Worm (Caenorhabditis elegans): ENCODE results near the gene ZK131.11.

The ZK131.11 gene

ce11 chrII:13852004-13852403 is 60.0 kb downstream of the ZK131.11 start, which contains the start of gene F08G2.8:
Gene F08G2.8, plus strand, starts transcription at chrII:13852304.
- no peak for TF ChIP-seq nhr-129 (tag; optimal IDR thresholded peaks at IDR 0.05)
- TF ChIP-seq nhr-77 (tag; optimal IDR thresholded peaks at IDR 0.05), result no peak
- TF ChIP-seq dmd-4 (tag; optimal IDR thresholded peaks at IDR 0.05), result no peak
- TF ChIP-seq crh-2 (tag; optimal IDR thresholded peaks at IDR 0.05), result no peak
- no peak for TF ChIP-seq ztf-4 (tag; optimal IDR thresholded peaks at IDR 0.05)
- TF ChIP-seq mbf-1 (tag; optimal IDR thresholded peaks at IDR 0.05), result no peak
- no peak for TF ChIP-seq R02D3.7 (tag; optimal IDR thresholded peaks at IDR 0.05)
- no peak for TF ChIP-seq C34F6.9 (tag; optimal IDR thresholded peaks at IDR 0.05)

DNA sequence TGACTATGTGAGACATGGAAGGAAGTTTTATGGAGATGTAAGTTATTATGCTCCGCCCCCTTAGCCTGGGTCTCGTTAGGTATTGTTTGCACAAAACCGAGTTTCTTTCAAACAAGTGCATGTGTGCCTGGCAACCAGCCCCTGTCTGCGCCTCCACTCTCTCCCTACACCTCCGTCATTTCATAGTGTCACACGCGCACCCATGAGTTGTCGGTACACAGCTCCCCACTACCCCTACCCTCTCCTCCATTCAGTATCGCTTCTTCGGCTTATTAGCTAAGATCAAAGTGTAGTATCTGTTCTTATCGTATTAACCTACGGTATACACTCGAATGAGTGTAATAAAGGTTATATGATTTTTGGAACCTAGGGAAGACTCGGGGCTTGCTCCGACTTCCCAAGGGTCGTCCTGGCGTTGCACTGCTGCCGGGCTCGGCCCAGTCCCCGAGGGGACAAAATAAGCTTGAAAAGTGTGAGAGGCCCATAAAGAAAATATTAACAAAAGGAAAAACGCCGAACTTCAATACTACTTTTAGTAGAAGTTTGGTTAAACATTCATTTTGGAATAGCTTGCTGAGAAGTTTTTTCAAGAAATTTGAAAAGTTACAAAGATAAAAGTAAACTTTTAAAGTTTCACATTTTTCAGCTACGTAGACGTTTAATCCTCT is 60.6 kb downstream of the ZK131.11 start:
- TF ChIP-seq nhr-21 (tag; optimal IDR thresholded peaks at IDR 0.05) (peak; percentile 29), crh-2 (tag; optimal IDR thresholded peaks at IDR 0.05) (peak; percentile 53), lsy-2 (tag; optimal IDR thresholded peaks at IDR 0.05) (peak in 1 of 2 experiments; percentile 11), snpc-4 (tag; optimal IDR thresholded peaks at IDR 0.05) (peak; percentile 88), ama-1 (optimal IDR thresholded peaks at IDR 0.05) (peak; percentile 11), fos-1 (tag; optimal IDR thresholded peaks at IDR 0.05) (peak; percentile 3), sma-3 (GFP tag; optimal IDR thresholded peaks at IDR 0.05) (peak; percentile 52)

DNA sequence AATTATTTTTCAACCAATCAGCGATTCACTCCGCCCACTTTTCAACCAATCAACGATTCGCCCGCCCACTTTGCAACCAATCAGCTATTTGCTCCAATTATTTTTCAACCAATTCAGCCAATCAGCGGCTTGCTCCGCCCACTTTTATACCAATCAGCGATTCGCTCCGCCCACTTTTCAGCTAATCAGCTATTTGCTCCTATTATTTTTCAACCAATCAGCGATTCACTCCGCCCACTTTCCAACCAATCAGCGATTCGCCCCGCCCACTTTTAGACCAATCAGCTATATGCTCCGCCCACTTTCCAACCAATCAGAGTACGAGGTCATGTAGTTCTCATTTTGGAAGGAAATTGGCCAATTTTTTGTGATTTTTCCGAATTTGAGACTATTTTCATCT is 63.3 kb downstream of the ZK131.11 start:
- no peak for TF ChIP-seq unc-55 (GFP tag; optimal IDR thresholded peaks at IDR 0.05)
- TF ChIP-seq zag-1 (tag; optimal IDR thresholded peaks at IDR 0.05), result no peak
- TF ChIP-seq nhr-23 (tag; optimal IDR thresholded peaks at IDR 0.05), result no peak
- TF ChIP-seq nhr-129 (tag; optimal IDR thresholded peaks at IDR 0.05), result no peak
- no peak for TF ChIP-seq nhr-77 (tag; optimal IDR thresholded peaks at IDR 0.05)
- TF ChIP-seq lin-39 (tag; optimal IDR thresholded peaks at IDR 0.05), result no peak

ce11 chrII:13858352-13858751 is 66.3 kb downstream of the ZK131.11 start:
- TF ChIP-seq unc-39 (tag; optimal IDR thresholded peaks at IDR 0.05), result no peak
- TF ChIP-seq ama-1 (optimal IDR thresholded peaks at IDR 0.05), result no peak
- TF ChIP-seq zag-1 (tag; optimal IDR thresholded peaks at IDR 0.05), result no peak
- TF ChIP-seq nhr-237 (tag; optimal IDR thresholded peaks at IDR 0.05), result no peak

DNA sequence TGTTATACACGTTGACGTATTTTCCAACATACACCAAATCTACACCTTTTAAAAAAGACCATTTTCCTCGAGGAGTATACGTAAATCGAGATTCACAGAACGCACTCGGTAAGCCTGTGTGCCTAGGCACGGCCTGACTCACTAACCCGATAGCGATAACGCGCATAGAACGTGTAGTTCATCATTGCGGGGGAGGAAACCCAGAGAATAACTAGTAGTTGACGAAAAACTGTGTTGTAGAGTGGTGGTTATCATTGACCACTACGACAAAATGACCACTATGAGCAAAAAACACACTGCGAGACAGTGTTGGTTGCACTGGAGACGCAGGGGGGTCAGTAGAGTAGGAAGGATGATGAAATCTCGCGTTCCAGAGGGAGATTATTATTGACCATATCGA is 67.8 kb downstream of the ZK131.11 start:
- TF ChIP-seq Y55F3AM.14 (GFP tag; optimal IDR thresholded peaks at IDR 0.05) (no peak), fos-1 (tag; optimal IDR thresholded peaks at IDR 0.05) (peak; percentile 57), nhr-12 (tag; optimal IDR thresholded peaks at IDR 0.05) (no peak), sma-9 (GFP tag; optimal IDR thresholded peaks at IDR 0.05) (no peak), sma-9 (tag; optimal IDR thresholded peaks at IDR 0.05) (no peak), lin-13 (GFP tag; optimal IDR thresholded peaks at IDR 0.05) (no peak)

- peak; percentile 24 for TF ChIP-seq crh-2 (tag; optimal IDR thresholded peaks at IDR 0.05)
- TF ChIP-seq ceh-16 (tag; optimal IDR thresholded peaks at IDR 0.05), result no peak
- TF ChIP-seq fos-1 (tag; optimal IDR thresholded peaks at IDR 0.05), result peak; percentile 86
Measured at ce11 chrII:13860900-13861299, 68.9 kb downstream of the ZK131.11 start.

DNA sequence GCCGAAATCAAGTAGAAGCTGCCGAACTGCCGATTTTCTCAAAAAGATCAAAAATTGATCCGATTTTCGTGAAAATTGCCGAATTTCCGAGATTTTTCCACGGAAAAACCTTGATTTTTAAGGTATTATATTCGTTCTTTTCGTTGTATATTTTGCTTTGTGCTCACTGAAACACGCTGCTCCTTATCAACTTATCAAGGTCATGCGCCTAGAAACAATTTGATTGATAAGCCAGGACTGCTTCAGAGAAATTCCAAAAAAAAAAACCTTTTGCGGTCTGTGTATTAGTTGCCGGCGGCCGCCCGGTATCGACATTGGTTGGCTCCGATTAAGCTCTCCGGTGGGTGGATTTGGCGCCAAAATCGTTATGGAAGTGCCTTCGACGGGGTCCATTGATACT is 70.4 kb downstream of the ZK131.11 start:
- peak; percentile 37 for TF ChIP-seq fos-1 (tag; optimal IDR thresholded peaks at IDR 0.05)
- TF ChIP-seq sma-3 (GFP tag; optimal IDR thresholded peaks at IDR 0.05), result no peak
- TF ChIP-seq nhr-25 (tag; optimal IDR thresholded peaks at IDR 0.05), result no peak
- TF ChIP-seq zag-1 (tag; optimal IDR thresholded peaks at IDR 0.05), result no peak

Data from whole organism, L2 larva.